Fruit fly (Drosophila melanogaster): ENCODE data around the gene CG14434.
A peak's percentile ranks its signal among the peaks of the same experiment; 100 is the strongest.

CG14434 gene

DNA sequence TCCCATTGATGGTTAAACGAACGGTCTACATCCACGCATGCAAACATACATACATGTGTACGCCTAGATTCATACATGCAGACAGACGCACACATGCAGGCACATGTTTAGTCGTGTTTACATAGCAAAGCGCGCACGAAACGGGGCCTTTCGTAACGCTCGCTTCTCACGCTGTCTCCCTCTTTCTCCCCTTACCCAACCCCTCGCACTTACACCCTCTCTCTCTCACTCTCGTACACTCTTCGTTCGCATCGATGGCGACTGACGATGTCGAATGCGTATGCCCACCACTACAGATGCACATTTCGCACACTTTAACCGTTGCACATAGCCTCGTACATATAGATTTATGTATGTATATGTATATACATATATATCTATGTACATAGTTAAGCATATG, 954 bp downstream of the CG14434 start (continued):
- TF ChIP-seq Pdp1 (GFP tag; optimal IDR thresholded peaks at IDR 0.05), result peak in 1 of 2 experiments; percentile 65
- peak; percentile 38 for TF ChIP-seq CG4328 (GFP tag; optimal IDR thresholded peaks at IDR 0.05)
- peak; percentile 87 for TF ChIP-seq crol (GFP tag; IDR thresholded peaks at IDR 0.05)
- peak; percentile 72 for TF ChIP-seq ash1 (GFP tag; optimal IDR thresholded peaks at IDR 0.05)
- peak; percentile 19; the same call in 1 of the 2 replicates for TF ChIP-seq CG4360 (GFP tag; IDR thresholded peaks at IDR 0.05)
- peak; percentile 2 for TF ChIP-seq CG17385 (GFP tag; optimal IDR thresholded peaks at IDR 0.05)
- peak; percentile 16 for TF ChIP-seq sug (tag; optimal IDR thresholded peaks at IDR 0.05)
- TF ChIP-seq CG7556 (GFP tag; optimal IDR thresholded peaks at IDR 0.05), result no peak
- TF ChIP-seq mld (GFP tag; IDR thresholded peaks at IDR 0.05; ENCODE audit: partially characterized antibody), result no peak
- TF ChIP-seq hth (optimal IDR thresholded peaks at IDR 0.05), result no peak
- 0 out of 3 replicates have a peak, but pooled peaks have one; percentile 17 for TF ChIP-seq row (GFP tag; IDR thresholded peaks at IDR 0.05)
- peak; percentile 17 for TF ChIP-seq gsb-n (tag; optimal IDR thresholded peaks at IDR 0.05)
- peak; percentile 13 for TF ChIP-seq CrebB (tag; optimal IDR thresholded peaks at IDR 0.05)
- TF ChIP-seq CG1233 (GFP tag; optimal IDR thresholded peaks at IDR 0.05), result peak; percentile 100
- TF ChIP-seq sob (GFP tag; IDR thresholded peaks at IDR 0.05), result 0 out of 2 replicates have a peak, but pooled peaks have one; percentile 28
- no peak for TF ChIP-seq lilli (GFP tag; optimal IDR thresholded peaks at IDR 0.05)
- TF ChIP-seq CG15073 (GFP tag; optimal IDR thresholded peaks at IDR 0.05), result no peak
- peak; percentile 51 for TF ChIP-seq Med (GFP tag)
- peak; percentile 86 for TF ChIP-seq kni (GFP tag; optimal IDR thresholded peaks at IDR 0.05)
- TF ChIP-seq yki (optimal IDR thresholded peaks at IDR 0.05), result no peak
- TF ChIP-seq vvl (GFP tag; IDR thresholded peaks at IDR 0.05), result peak; percentile 21; the same call in 1 of the 2 replicates
- TF ChIP-seq B-H2 (GFP tag; optimal IDR thresholded peaks at IDR 0.05), result peak; percentile 16
- TF ChIP-seq sens-2 (GFP tag; IDR thresholded peaks at IDR 0.05), result no peak
- peak; percentile 13; the same call in 1 of the 2 replicates for TF ChIP-seq onecut (GFP tag; IDR thresholded peaks at IDR 0.05)
- peak; percentile 55 for TF ChIP-seq twi (tag; optimal IDR thresholded peaks at IDR 0.05)
- peak; percentile 45 for TF ChIP-seq HLHmδ (GFP tag; optimal IDR thresholded peaks at IDR 0.05)
- peak; percentile 31 for TF ChIP-seq CG5180 (GFP tag; optimal IDR thresholded peaks at IDR 0.05)
- peak; percentile 21 for TF ChIP-seq nerfin-1 (tag; optimal IDR thresholded peaks at IDR 0.05)
- no peak for TF ChIP-seq CG17802 (tag; optimal IDR thresholded peaks at IDR 0.05)
- no peak for TF ChIP-seq Camta (GFP tag; optimal IDR thresholded peaks at IDR 0.05)
- no peak for TF ChIP-seq CG10565 (GFP tag; optimal IDR thresholded peaks at IDR 0.05)
- 0 out of 2 replicates have a peak, but pooled peaks have one; percentile 59 for TF ChIP-seq chm (GFP tag; IDR thresholded peaks at IDR 0.05)
- no peak for TF ChIP-seq CG14441 (GFP tag; IDR thresholded peaks at IDR 0.05)
- TF ChIP-seq chinmo (GFP tag; IDR thresholded peaks at IDR 0.05; ENCODE audit: partially characterized antibody), result peak; percentile 88; the same call in 2 of the 4 replicates
- peak; percentile 0 for TF ChIP-seq Hand (GFP tag; optimal IDR thresholded peaks at IDR 0.05)
- peak; percentile 22 for TF ChIP-seq nom (GFP tag; optimal IDR thresholded peaks at IDR 0.05)
- TF ChIP-seq Dip2 (GFP tag; IDR thresholded peaks at IDR 0.05), result no peak
- TF ChIP-seq mirr (GFP tag; optimal IDR thresholded peaks at IDR 0.05), result peak; percentile 57
- TF ChIP-seq caup (GFP tag; optimal IDR thresholded peaks at IDR 0.05; ENCODE audit: severe bottlenecking), result peak; percentile 7
- peak; percentile 13 for TF ChIP-seq D19A (tag; optimal IDR thresholded peaks at IDR 0.05)
- TF ChIP-seq ci (GFP tag; IDR thresholded peaks at IDR 0.05), result peak; percentile 43; the same call in 1 of the 3 replicates
- peak; percentile 55 for TF ChIP-seq CG18599 (GFP tag; optimal IDR thresholded peaks at IDR 0.05)
- TF ChIP-seq CG9817 (tag; optimal IDR thresholded peaks at IDR 0.05), result no peak
- TF ChIP-seq sd (tag; optimal IDR thresholded peaks at IDR 0.05), result peak; percentile 14
- TF ChIP-seq ems (GFP tag; optimal IDR thresholded peaks at IDR 0.05), result no peak
- no peak for TF ChIP-seq luna (GFP tag; optimal IDR thresholded peaks at IDR 0.05)
- peak; percentile 73 for TF ChIP-seq Adf1 (GFP tag; IDR thresholded peaks at IDR 0.05)
- no peak for TF ChIP-seq CHES-1-like (GFP tag; optimal IDR thresholded peaks at IDR 0.05)
- peak; percentile 86 for TF ChIP-seq CG13894 (tag; optimal IDR thresholded peaks at IDR 0.05)
- TF ChIP-seq Optix (GFP tag; IDR thresholded peaks at IDR 0.05), result no peak
